Fruit fly (Drosophila melanogaster) whole organism, embryonic: ENCODE results near the gene trbd.
A peak's percentile ranks its signal among the peaks of the same experiment; 100 is the strongest.

ENCODE experiments used
- Ada2b ChIP-seq: fragments of 200-800 bp; sonication (Bioruptor generic); IDR thresholded peaks from 2 replicates; pipeline ENCODE4 v1.3.6; 2022; ENCODE audit warnings: missing biosample characterization, missing genetic modification characterization
- B-H2 ChIP-seq: fragments of 200-800 bp; sonication (Bioruptor generic); optimal IDR thresholded peaks from 2 replicates; lab custom pipeline; 2018; ENCODE audit warnings: missing biosample characterization, mild to moderate bottlenecking, missing genetic modification characterization
- CG11695 ChIP-seq: fragments of 200-800 bp; sonication (Bioruptor generic); IDR thresholded peaks from 3 replicates; pipeline ENCODE4 v1.3.6; 2022; ENCODE audit warnings: missing biosample characterization, missing genetic modification characterization
- CG13123 ChIP-seq: fragments of 200-800 bp; sonication (Bioruptor generic); optimal IDR thresholded peaks from 2 replicates; lab custom pipeline; 2016; ENCODE audit warnings: missing biosample characterization, missing genetic modification characterization
- CG13424 ChIP-seq: fragments of 200-800 bp; sonication (Bioruptor generic); optimal IDR thresholded peaks from 2 replicates; lab custom pipeline; 2019; ENCODE audit warnings: missing biosample characterization, mild to moderate bottlenecking, missing genetic modification characterization, moderate library complexity
- CG15479 ChIP-seq: fragments of 200-800 bp; sonication (Bioruptor generic); optimal IDR thresholded peaks from 3 replicates; lab custom pipeline; 2019; ENCODE audit warnings: missing biosample characterization, mild to moderate bottlenecking, missing genetic modification characterization, moderate library complexity
- CG17385 ChIP-seq: fragments of 200-800 bp; sonication (Bioruptor generic); optimal IDR thresholded peaks from 3 replicates; lab custom pipeline; 2018; ENCODE audit warnings: missing biosample characterization, mild to moderate bottlenecking, missing genetic modification characterization
- CG17612 ChIP-seq: fragments of 200-800 bp; sonication (Bioruptor generic); IDR thresholded peaks from 2 replicates; pipeline ENCODE4 v1.3.6; 2022; ENCODE audit warnings: missing biosample characterization, missing genetic modification characterization
- CG18764 ChIP-seq: fragments of 200-800 bp; sonication (Bioruptor generic); optimal IDR thresholded peaks from 3 replicates; lab custom pipeline; 2016; ENCODE audit warnings: missing biosample characterization, missing genetic modification characterization
- CG2202 ChIP-seq: fragments of 200-800 bp; sonication (Bioruptor generic); optimal IDR thresholded peaks from 2 replicates; lab custom pipeline; 2018; ENCODE audit warnings: missing biosample characterization, mild to moderate bottlenecking, missing genetic modification characterization
- CG31388 ChIP-seq: fragments of 200-800 bp; sonication (Bioruptor generic); optimal IDR thresholded peaks from 2 replicates; lab custom pipeline; 2016; ENCODE audit warnings: missing biosample characterization, missing genetic modification characterization
- CG4707 ChIP-seq: fragments of 200-800 bp; sonication (Bioruptor generic); optimal IDR thresholded peaks from 2 replicates; lab custom pipeline; 2018; ENCODE audit warnings: missing biosample characterization, mild to moderate bottlenecking, missing genetic modification characterization, moderate library complexity
- CG5953 ChIP-seq: fragments of 200-800 bp; sonication (Bioruptor generic); IDR thresholded peaks from 2 replicates; pipeline ENCODE4 v1.3.6; 2022; ENCODE audit warnings: missing biosample characterization, missing genetic modification characterization
- CG6791 ChIP-seq: fragments of 200-800 bp; sonication (Bioruptor generic); IDR thresholded peaks from 3 replicates; pipeline ENCODE4 v1.3.6; 2022; ENCODE audit warnings: missing biosample characterization, missing genetic modification characterization; ENCODE audit not compliant: partially characterized antibody
- CG7357 ChIP-seq: fragments of 200-800 bp; sonication (Bioruptor generic); IDR thresholded peaks from 3 replicates; pipeline ENCODE4 v1.3.6; 2022; ENCODE audit warnings: missing biosample characterization, missing genetic modification characterization
- CG7372 ChIP-seq: fragments of 200-800 bp; sonication (Bioruptor generic); IDR thresholded peaks from 2 replicates; pipeline ENCODE4 v1.3.6; 2022; ENCODE audit warnings: missing biosample characterization, missing genetic modification characterization
- CG7556 ChIP-seq: fragments of 200-800 bp; sonication (Bioruptor generic); optimal IDR thresholded peaks from 2 replicates; lab custom pipeline; 2017; ENCODE audit warnings: missing biosample characterization, mild to moderate bottlenecking, missing genetic modification characterization
- CG7786 ChIP-seq: fragments of 200-800 bp; sonication (Bioruptor generic); optimal IDR thresholded peaks from 2 replicates; lab custom pipeline; 2016; ENCODE audit warnings: missing biosample characterization, missing genetic modification characterization
- CG8089 ChIP-seq: fragments of 200-800 bp; sonication (Bioruptor generic); optimal IDR thresholded peaks from 3 replicates; lab custom pipeline; 2016; ENCODE audit warnings: missing biosample characterization, missing genetic modification characterization
- CG8281 ChIP-seq: fragments of 200-800 bp; sonication (Bioruptor generic); optimal IDR thresholded peaks from 2 replicates; lab custom pipeline; 2018; ENCODE audit warnings: missing biosample characterization, mild to moderate bottlenecking, missing genetic modification characterization, moderate library complexity
- CG8924 ChIP-seq: fragments of 200-800 bp; optimal IDR thresholded peaks from 3 replicates; lab custom pipeline; 2019; ENCODE audit warnings: missing biosample characterization, mild to moderate bottlenecking, missing genetic modification characterization, moderate library complexity
- CG9215 ChIP-seq: fragments of 200-800 bp; sonication (Bioruptor generic); IDR thresholded peaks from 2 replicates; pipeline ENCODE4 v1.3.6; 2022; ENCODE audit warnings: missing biosample characterization, missing genetic modification characterization
- Dad ChIP-seq: fragments of 200-800 bp; sonication (Bioruptor generic); optimal IDR thresholded peaks from 3 replicates; lab custom pipeline; 2016; ENCODE audit warnings: missing biosample characterization, missing genetic modification characterization
- E2f2 ChIP-seq: fragments of 200-800 bp; sonication (Bioruptor generic); IDR thresholded peaks from 2 replicates; pipeline ENCODE4 v1.3.6; 2022; ENCODE audit warnings: missing biosample characterization, missing genetic modification characterization
- GATAe ChIP-seq: fragments of 200-800 bp; sonication (Bioruptor generic); conservative IDR thresholded peaks from 2 replicates; pipeline ENCODE4 v1.3.6; 2022; ENCODE audit warnings: missing biosample characterization, missing genetic modification characterization
- HLH54F ChIP-seq: fragments of 200-800 bp; sonication (Bioruptor generic); optimal IDR thresholded peaks from 3 replicates; lab custom pipeline; 2016; ENCODE audit warnings: missing biosample characterization, missing genetic modification characterization
- Lim3 ChIP-seq: fragments of 200-800 bp; sonication (Bioruptor generic); IDR thresholded peaks from 2 replicates; pipeline ENCODE4 v1.3.6; 2022; ENCODE audit warnings: missing biosample characterization, missing genetic modification characterization
- Mad ChIP-seq: fragments of 200-800 bp; sonication (Bioruptor generic); optimal IDR thresholded peaks from 2 replicates; lab custom pipeline; 2016; ENCODE audit warnings: missing biosample characterization, missing genetic modification characterization
- Poxn ChIP-seq: fragments of 200-800 bp; sonication (Bioruptor generic); IDR thresholded peaks from 2 replicates; pipeline ENCODE4 v1.3.6; 2022; ENCODE audit warnings: missing biosample characterization, missing genetic modification characterization
- Sry-β ChIP-seq: fragments of 200-800 bp; sonication (Bioruptor generic); optimal IDR thresholded peaks from 2 replicates; lab custom pipeline; 2018; ENCODE audit warnings: missing biosample characterization, mild to moderate bottlenecking, missing genetic modification characterization, moderate library complexity
- Ssrp ChIP-seq: fragments of 200-800 bp; sonication (Bioruptor generic); optimal IDR thresholded peaks from 2 replicates; lab custom pipeline; 2018; ENCODE audit warnings: missing biosample characterization, mild to moderate bottlenecking, missing genetic modification characterization, moderate library complexity
- Xrp1 ChIP-seq: fragments of 200-800 bp; sonication (Bioruptor generic); IDR thresholded peaks from 2 replicates; pipeline ENCODE4 v1.3.6; 2022; ENCODE audit warnings: missing biosample characterization, missing genetic modification characterization
- aop ChIP-seq: fragments of 200-800 bp; sonication (Bioruptor generic); IDR thresholded peaks from 2 replicates; pipeline ENCODE4 v1.3.6; 2022; ENCODE audit warnings: missing biosample characterization, missing genetic modification characterization
- cas ChIP-seq: fragments of 200-800 bp; sonication (Bioruptor generic); IDR thresholded peaks from 2 replicates; pipeline ENCODE4 v1.3.6; 2022; ENCODE audit warnings: missing biosample characterization, missing genetic modification characterization
- caup ChIP-seq: fragments of 200-800 bp; sonication (Bioruptor generic); optimal IDR thresholded peaks from 3 replicates; lab custom pipeline; 2017; ENCODE audit warnings: missing biosample characterization, mild to moderate bottlenecking, missing genetic modification characterization, moderate library complexity; ENCODE audit not compliant: severe bottlenecking
- ci ChIP-seq: fragments of 200-800 bp; sonication (Bioruptor generic); IDR thresholded peaks from 3 replicates; pipeline ENCODE4 v1.3.6; 2022; ENCODE audit warnings: missing biosample characterization, missing genetic modification characterization
- croc ChIP-seq: fragments of 200-800 bp; sonication (Bioruptor generic); conservative IDR thresholded peaks from 3 replicates; pipeline ENCODE4 v1.3.6; 2022; ENCODE audit warnings: missing biosample characterization, missing genetic modification characterization
- ewg ChIP-seq: fragments of 200-800 bp; sonication (Bioruptor generic); optimal IDR thresholded peaks from 3 replicates; lab custom pipeline; 2017; ENCODE audit warnings: mild to moderate bottlenecking, missing biosample characterization, missing genetic modification reagents, missing genetic modification characterization
- gcm ChIP-seq: fragments of 200-800 bp; sonication (Bioruptor generic); optimal IDR thresholded peaks from 2 replicates; lab custom pipeline; 2019; ENCODE audit warnings: missing biosample characterization, mild to moderate bottlenecking, missing genetic modification characterization, moderate library complexity
- inv ChIP-seq: fragments of 200-800 bp; sonication (Bioruptor generic); IDR thresholded peaks from 2 replicates; pipeline ENCODE4 v1.3.6; 2022; ENCODE audit warnings: missing biosample characterization, missing genetic modification characterization; ENCODE audit not compliant: partially characterized antibody
- jigr1 ChIP-seq: fragments of 200-800 bp; sonication (Bioruptor generic); IDR thresholded peaks from 3 replicates; pipeline ENCODE4 v1.3.6; 2022; ENCODE audit warnings: missing biosample characterization, missing genetic modification characterization
- lov ChIP-seq, 2 experiments: fragments of 200-800 bp in 1 of 2; fragments of >200 bp in 1 of 2; sonication (Bioruptor generic) in 1 of 2; IDR thresholded peaks in 1 of 2; optimal IDR thresholded peaks in 1 of 2; 2 replicates in 1 of 2; 3 replicates in 1 of 2; pipeline versions ENCODE4 v1.3.6 to Lab custom; 2017 to 2022; ENCODE audit warnings: missing biosample characterization in 1 of 2, missing genetic modification characterization in 1 of 2
- pan ChIP-seq, 4 experiments: fragments of >200 bp in 3 of 4; fragments of 200-800 bp in 1 of 4; sonication (Bioruptor generic) in 1 of 4; optimal IDR thresholded peaks in 3 of 4; IDR thresholded peaks in 1 of 4; 2 replicates each; pipeline versions ENCODE4 v1.3.6 to Lab custom; 2017 to 2022; ENCODE audit warnings: missing biosample characterization in 2 of 4, missing genetic modification characterization in 2 of 4, mixed read lengths in 1 of 4
- peb ChIP-seq: fragments of 200-800 bp; sonication (Bioruptor generic); IDR thresholded peaks from 2 replicates; pipeline ENCODE4 v1.3.6; 2022; ENCODE audit warnings: missing biosample characterization, missing genetic modification characterization
- pros ChIP-seq: fragments of 200-800 bp; sonication (Bioruptor generic); optimal IDR thresholded peaks from 3 replicates; lab custom pipeline; 2019; ENCODE audit warnings: missing biosample characterization, mild to moderate bottlenecking, missing genetic modification characterization, moderate library complexity
- sob ChIP-seq: fragments of 200-800 bp; sonication (Bioruptor generic); IDR thresholded peaks from 2 replicates; pipeline ENCODE4 v1.3.6; 2022; ENCODE audit warnings: missing biosample characterization, missing genetic modification characterization
- stc ChIP-seq: fragments of 200-800 bp; sonication (Bioruptor generic); IDR thresholded peaks from 2 replicates; pipeline ENCODE4 v1.3.6; 2022; ENCODE audit warnings: missing biosample characterization, missing genetic modification characterization
- sug ChIP-seq: fragments of 200-800 bp; optimal IDR thresholded peaks from 2 replicates; lab custom pipeline; 2019; ENCODE audit warnings: missing biosample characterization, mild to moderate bottlenecking, missing genetic modification characterization, moderate library complexity
- tgo ChIP-seq: fragments of 200-800 bp; sonication (Bioruptor generic); IDR thresholded peaks from 3 replicates; pipeline ENCODE4 v1.3.6; 2022; ENCODE audit warnings: missing biosample characterization, missing genetic modification characterization
- toy ChIP-seq: fragments of 200-800 bp; sonication (Bioruptor generic); IDR thresholded peaks from 2 replicates; pipeline ENCODE4 v1.3.6; 2022; ENCODE audit warnings: missing biosample characterization, missing genetic modification characterization
- unpg ChIP-seq: fragments of 200-800 bp; sonication (Bioruptor generic); optimal IDR thresholded peaks from 3 replicates; lab custom pipeline; 2018; ENCODE audit warnings: missing biosample characterization, mild to moderate bottlenecking, missing genetic modification characterization, moderate library complexity

trbd gene

dm6 chr3R:9710886-9711285 lies at the start of gene trbd, which contains the start of gene dmt:
TSS of gene trbd (minus strand) at chr3R:9711037.
TSS of gene dmt (plus strand) at chr3R:9711142.
- TF ChIP-seq aop (GFP tag; lab: Robert Waterston, UW) = no peak
- no peak for TF ChIP-seq peb (GFP tag; lab: Robert Waterston, UW)
- no peak for TF ChIP-seq CG6791
- no peak for TF ChIP-seq Lim3 (GFP tag; lab: Robert Waterston, UW)
- no peak for TF ChIP-seq ewg (GFP tag; lab: Kevin White, UChicago)
- no peak for TF ChIP-seq pan (optimal IDR thresholded peaks at IDR 0.05; lab: Kevin White, UChicago)
- TF ChIP-seq pan (GFP tag; optimal IDR thresholded peaks at IDR 0.05 in 1 of 2, IDR thresholded peaks at IDR 0.05 in 1 of 2) = no peak
- no peak for TF ChIP-seq toy (GFP tag; lab: Robert Waterston, UW)
- TF ChIP-seq inv (GFP tag; lab: Robert Waterston, UW) = no peak
- no peak for TF ChIP-seq lov (optimal IDR thresholded peaks at IDR 0.05; lab: Kevin White, UChicago)
- TF ChIP-seq lov (GFP tag; IDR thresholded peaks at IDR 0.05; lab: Robert Waterston, UW) = no peak
- TF ChIP-seq CG15479 = no peak
- no peak for TF ChIP-seq Ada2b
- TF ChIP-seq Sry-β = no peak
- no peak for TF ChIP-seq tgo (GFP tag; lab: Robert Waterston, UW)
- TF ChIP-seq GATAe (GFP tag; lab: Robert Waterston, UW) = no peak
- TF ChIP-seq CG7357 (GFP tag; lab: Robert Waterston, UW) = no peak
- peak; percentile 44 for TF ChIP-seq CG8089 (GFP tag; lab: Kevin White, UChicago)
- no peak for TF ChIP-seq unpg (GFP tag; lab: Kevin White, UChicago)
- no peak for TF ChIP-seq Poxn (GFP tag; lab: Robert Waterston, UW)
- no peak for TF ChIP-seq CG13424 (tag; lab: Kevin White, UChicago)
- peak; percentile 74 for TF ChIP-seq HLH54F
- TF ChIP-seq Xrp1 (GFP tag; lab: Robert Waterston, UW) = no peak
- 0 out of 3 replicates have a peak, but pooled peaks have one; percentile 13 for TF ChIP-seq croc (GFP tag; lab: Robert Waterston, UW)
- TF ChIP-seq Mad (GFP tag; lab: Kevin White, UChicago) = peak; percentile 58
- no peak for TF ChIP-seq stc (GFP tag; lab: Robert Waterston, UW)
- TF ChIP-seq pros (GFP tag; lab: Kevin White, UChicago) = no peak
- no peak for TF ChIP-seq CG17385
- TF ChIP-seq sob (GFP tag; lab: Robert Waterston, UW) = no peak
- TF ChIP-seq CG4707 (GFP tag; lab: Kevin White, UChicago) = no peak
- TF ChIP-seq CG11695 (GFP tag; lab: Robert Waterston, UW) = no peak
- peak; percentile 66 for TF ChIP-seq Dad
- no peak for TF ChIP-seq CG7556 (GFP tag; lab: Kevin White, UChicago)
- TF ChIP-seq CG2202 = no peak
- no peak for TF ChIP-seq CG17612
- TF ChIP-seq caup (GFP tag; lab: Kevin White, UChicago) = no peak
- TF ChIP-seq CG7786 = peak; percentile 62
- no peak for TF ChIP-seq sug (tag; lab: Kevin White, UChicago)
- no peak for TF ChIP-seq CG8924
- TF ChIP-seq cas (GFP tag; lab: Robert Waterston, UW) = no peak
- no peak for TF ChIP-seq gcm (GFP tag; lab: Kevin White, UChicago)
- TF ChIP-seq ci = no peak
- peak; percentile 22 for TF ChIP-seq CG18764 (GFP tag; lab: Kevin White, UChicago)
- no peak for TF ChIP-seq jigr1
- no peak for TF ChIP-seq CG31388 (GFP tag; lab: Kevin White, UChicago)
- no peak for TF ChIP-seq B-H2
- no peak for TF ChIP-seq CG5953 (GFP tag; lab: Robert Waterston, UW)
- no peak for TF ChIP-seq Ssrp
- TF ChIP-seq CG8281 = no peak
- peak; percentile 40 for TF ChIP-seq CG13123
- no peak for TF ChIP-seq CG7372 (GFP tag; lab: Robert Waterston, UW)
- TF ChIP-seq CG9215 = no peak
- TF ChIP-seq E2f2 (GFP tag; lab: Robert Waterston, UW) = no peak
